Worm (Caenorhabditis elegans): Measurements from ENCODE around the gene Y105C5B.20.

Gene Y105C5B.20

ce11 chrIV:15955349-15955748 is 39.1 kb downstream of the Y105C5B.20 start:
- TF ChIP-seq ztf-11 (tag; optimal IDR thresholded peaks at IDR 0.05), result no peak
- no peak for TF ChIP-seq nhr-2 (tag; optimal IDR thresholded peaks at IDR 0.05)
- TF ChIP-seq snpc-4 (tag; optimal IDR thresholded peaks at IDR 0.05), result no peak
- no peak for TF ChIP-seq unc-39 (tag; optimal IDR thresholded peaks at IDR 0.05)
- TF ChIP-seq nhr-237 (tag; optimal IDR thresholded peaks at IDR 0.05), result no peak
- no peak for TF ChIP-seq unc-62 (GFP tag; optimal IDR thresholded peaks at IDR 0.05)
- no peak for TF ChIP-seq lsy-2 (tag; optimal IDR thresholded peaks at IDR 0.05)
- no peak for TF ChIP-seq hlh-1 (tag; optimal IDR thresholded peaks at IDR 0.05)
- no peak for TF ChIP-seq nhr-76 (tag; optimal IDR thresholded peaks at IDR 0.05)
- no peak for TF ChIP-seq elt-3 (tag; optimal IDR thresholded peaks at IDR 0.05)
- no peak for TF ChIP-seq mep-1 (tag; optimal IDR thresholded peaks at IDR 0.05)

- no peak for TF ChIP-seq nhr-2 (tag; optimal IDR thresholded peaks at IDR 0.05)
- TF ChIP-seq hlh-1 (tag; optimal IDR thresholded peaks at IDR 0.05), result no peak
These were observed 40.7 kb downstream of the Y105C5B.20 start for ce11 chrIV:15953689-15954088.

ce11 chrIV:15951640-15952039 is 42.8 kb downstream of the Y105C5B.20 start, which contains the start of gene Y105C5B.15:
Y105C5B.15 (plus strand) TSS chrIV:15951936.
- TF ChIP-seq snpc-4 (tag; optimal IDR thresholded peaks at IDR 0.05) (no peak), mab-5 (tag; optimal IDR thresholded peaks at IDR 0.05) (no peak), ceh-43 (GFP tag; optimal IDR thresholded peaks at IDR 0.05) (no peak), ztf-11 (tag; optimal IDR thresholded peaks at IDR 0.05) (no peak)

- TF ChIP-seq zip-8 (tag; optimal IDR thresholded peaks at IDR 0.05) (no peak), lsy-2 (tag; optimal IDR thresholded peaks at IDR 0.05) (no peak), nhr-2 (tag; optimal IDR thresholded peaks at IDR 0.05) (no peak), sem-2 (GFP tag; optimal IDR thresholded peaks at IDR 0.05) (no peak), snpc-4 (tag; optimal IDR thresholded peaks at IDR 0.05) (no peak), blmp-1 (tag; optimal IDR thresholded peaks at IDR 0.05) (no peak), nhr-28 (tag; optimal IDR thresholded peaks at IDR 0.05) (no peak), drap-1 (GFP tag; optimal IDR thresholded peaks at IDR 0.05) (no peak), sptf-1 (tag; optimal IDR thresholded peaks at IDR 0.05) (no peak), nhr-12 (tag; optimal IDR thresholded peaks at IDR 0.05) (no peak), unc-120 (tag; optimal IDR thresholded peaks at IDR 0.05; ENCODE audit: poor library complexity, severe bottlenecking) (no peak), ztf-11 (tag; optimal IDR thresholded peaks at IDR 0.05) (no peak), nhr-237 (tag; optimal IDR thresholded peaks at IDR 0.05) (no peak)
These were observed 43.4 kb downstream of the Y105C5B.20 start, which contains the start of gene ifas-3 for ce11 chrIV:15950838-15951581. ifas-3 (minus strand) TSS chrIV:15950888.

- no peak for TF ChIP-seq unc-39 (tag; optimal IDR thresholded peaks at IDR 0.05)
- no peak for TF ChIP-seq drap-1 (GFP tag; optimal IDR thresholded peaks at IDR 0.05)
- TF ChIP-seq mls-2 (tag; optimal IDR thresholded peaks at IDR 0.05), result no peak
- TF ChIP-seq blmp-1 (tag; optimal IDR thresholded peaks at IDR 0.05), result no peak
- no peak for TF ChIP-seq ceh-39 (tag; optimal IDR thresholded peaks at IDR 0.05)
- TF ChIP-seq ceh-83 (GFP tag; optimal IDR thresholded peaks at IDR 0.05), result no peak
- no peak for TF ChIP-seq elt-3 (tag; optimal IDR thresholded peaks at IDR 0.05)
- TF ChIP-seq unc-120 (tag; optimal IDR thresholded peaks at IDR 0.05; ENCODE audit: poor library complexity, severe bottlenecking), result no peak
- no peak for TF ChIP-seq snpc-4 (tag; optimal IDR thresholded peaks at IDR 0.05)
- TF ChIP-seq sptf-1 (tag; optimal IDR thresholded peaks at IDR 0.05), result no peak
- no peak for TF ChIP-seq M03D4.4 (tag; optimal IDR thresholded peaks at IDR 0.05)
- TF ChIP-seq mab-5 (tag; optimal IDR thresholded peaks at IDR 0.05), result no peak
- TF ChIP-seq pha-4 (tag; optimal IDR thresholded peaks at IDR 0.05), result no peak
- no peak for TF ChIP-seq hlh-1 (tag; optimal IDR thresholded peaks at IDR 0.05)
- TF ChIP-seq nhr-12 (tag; optimal IDR thresholded peaks at IDR 0.05), result no peak
- TF ChIP-seq ztf-11 (tag; optimal IDR thresholded peaks at IDR 0.05), result no peak
- TF ChIP-seq nhr-28 (tag; optimal IDR thresholded peaks at IDR 0.05), result no peak
These were observed 44.4 kb downstream of the Y105C5B.20 start for ce11 chrIV:15949995-15950394.

- no peak for TF ChIP-seq ceh-43 (GFP tag; optimal IDR thresholded peaks at IDR 0.05)
- no peak for TF ChIP-seq snpc-4 (tag; optimal IDR thresholded peaks at IDR 0.05)
- TF ChIP-seq mab-5 (tag; optimal IDR thresholded peaks at IDR 0.05), result no peak
- no peak for TF ChIP-seq ztf-11 (tag; optimal IDR thresholded peaks at IDR 0.05)
- no peak for TF ChIP-seq ham-2 (GFP tag; optimal IDR thresholded peaks at IDR 0.05)
- no peak for TF ChIP-seq sem-2 (GFP tag; optimal IDR thresholded peaks at IDR 0.05)
- TF ChIP-seq flh-1 (GFP tag; optimal IDR thresholded peaks at IDR 0.05), result no peak
- no peak for TF ChIP-seq pha-4 (tag; optimal IDR thresholded peaks at IDR 0.05)
- TF ChIP-seq bed-3 (GFP tag; optimal IDR thresholded peaks at IDR 0.05), result no peak
- no peak for TF ChIP-seq lin-32 (GFP tag; optimal IDR thresholded peaks at IDR 0.05)
- no peak for TF ChIP-seq nhr-28 (tag; optimal IDR thresholded peaks at IDR 0.05)
- TF ChIP-seq lin-13 (tag; optimal IDR thresholded peaks at IDR 0.05), result no peak
- no peak for TF ChIP-seq mls-2 (tag; optimal IDR thresholded peaks at IDR 0.05)
- no peak for TF ChIP-seq M03D4.4 (tag; optimal IDR thresholded peaks at IDR 0.05)
- TF ChIP-seq nhr-237 (tag; optimal IDR thresholded peaks at IDR 0.05), result no peak
- TF ChIP-seq nhr-76 (tag; optimal IDR thresholded peaks at IDR 0.05), result no peak
- TF ChIP-seq unc-39 (tag; optimal IDR thresholded peaks at IDR 0.05), result no peak
These were observed 47.9 kb downstream of the Y105C5B.20 start, which contains the start of gene skr-10 for ce11 chrIV:15946507-15946906. skr-10 (plus strand) TSS chrIV:15946807.

Data from whole organism, mixed stage, embryonic.